Fruit fly (Drosophila melanogaster) whole organism: ENCODE results near the gene DIP-theta.

Experiments used
- EcR ChIP-seq, 2 experiments: fragments of >200 bp; optimal IDR thresholded peaks; 2 replicates each; lab custom pipeline; 2017; ENCODE audit warnings: missing biosample characterization in 2 of 2, missing genetic modification characterization in 2 of 2, missing genetic modification reagents in 2 of 2
- usp ChIP-seq: fragments of >200 bp; optimal IDR thresholded peaks from 2 replicates; lab custom pipeline; 2017; ENCODE audit warnings: missing biosample characterization, missing genetic modification characterization, mixed read lengths

dm6 chr2L:5581016-5581415 is 77.3 kb downstream of the DIP-theta start, which contains the start of gene CG14011:
- TF ChIP-seq usp (GFP tag; lab: Kevin White, UChicago) (no peak), EcR (GFP tag; optimal IDR thresholded peaks at IDR 0.05; lab: Kevin White, UChicago) (no peak)
